Fruit fly (Drosophila melanogaster): ENCODE data around the gene ND-15.

Gene ND-15

DNA sequence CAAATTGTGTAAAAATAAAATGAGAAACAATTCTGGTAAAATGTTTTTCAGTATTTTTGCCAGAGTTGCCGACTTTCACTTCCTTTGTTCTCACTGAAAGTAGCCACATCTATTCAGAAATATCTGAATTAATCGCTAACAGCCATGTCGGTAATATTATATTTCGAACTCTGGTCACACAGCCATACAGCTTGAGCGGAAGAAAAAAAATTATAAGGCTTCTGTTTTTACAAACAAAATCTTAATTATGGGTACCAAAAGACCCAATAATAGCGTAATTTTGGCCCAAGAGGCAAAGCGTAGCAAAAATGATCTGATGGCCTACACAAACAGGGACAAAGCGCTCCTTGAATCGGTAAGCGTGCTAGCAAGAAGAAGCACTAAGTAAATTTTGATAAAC, 41.5 kb downstream of the ND-15 start, which contains the start of gene CG3436 (continued):
- TF ChIP-seq Bgb (GFP tag; IDR thresholded peaks at IDR 0.05; ENCODE audit: partially characterized antibody) (no peak), fd102C (GFP tag; optimal IDR thresholded peaks at IDR 0.05) (no peak), CG16813 (GFP tag; IDR thresholded peaks at IDR 0.05; ENCODE audit: partially characterized antibody) (no peak), Fer3 (tag; optimal IDR thresholded peaks at IDR 0.05) (no peak), CG18599 (GFP tag; optimal IDR thresholded peaks at IDR 0.05) (no peak), dan (GFP tag; IDR thresholded peaks at IDR 0.05) (no peak), Nf-YB (GFP tag; optimal IDR thresholded peaks at IDR 0.05) (no peak), da (GFP tag; optimal IDR thresholded peaks at IDR 0.05) (no peak), CG15011 (GFP tag; optimal IDR thresholded peaks at IDR 0.05) (no peak), CG9876 (GFP tag; optimal IDR thresholded peaks at IDR 0.05) (no peak), run (tag; optimal IDR thresholded peaks at IDR 0.05) (no peak), CG30020 (tag; optimal IDR thresholded peaks at IDR 0.05) (peak; percentile 55), sima (GFP tag; optimal IDR thresholded peaks at IDR 0.05) (no peak), row (GFP tag; IDR thresholded peaks at IDR 0.05) (no peak), CG33213 (GFP tag; optimal IDR thresholded peaks at IDR 0.05) (no peak), kay (GFP tag; optimal IDR thresholded peaks at IDR 0.05) (no peak), CG14050 (GFP tag; IDR thresholded peaks at IDR 0.05) (no peak), CG34224 (GFP tag; IDR thresholded peaks at IDR 0.05; ENCODE audit: partially characterized antibody) (no peak), Tbp (GFP tag; optimal IDR thresholded peaks at IDR 0.05) (no peak), CG9609 (GFP tag; optimal IDR thresholded peaks at IDR 0.05) (no peak), mld (GFP tag; IDR thresholded peaks at IDR 0.05; ENCODE audit: partially characterized antibody) (no peak), Blimp-1 (GFP tag; optimal IDR thresholded peaks at IDR 0.05) (no peak), CG14441 (GFP tag; IDR thresholded peaks at IDR 0.05) (no peak), Sry-δ (GFP tag; optimal IDR thresholded peaks at IDR 0.05) (peak; percentile 58), HLH4C (GFP tag; IDR thresholded peaks at IDR 0.05; ENCODE audit: partially characterized antibody) (no peak), CG2678 (tag; optimal IDR thresholded peaks at IDR 0.05) (no peak), Spps (tag; optimal IDR thresholded peaks at IDR 0.05) (no peak), gcm (GFP tag; optimal IDR thresholded peaks at IDR 0.05) (no peak), CG3281 (GFP tag; optimal IDR thresholded peaks at IDR 0.05) (no peak), CG10654 (GFP tag; optimal IDR thresholded peaks at IDR 0.05) (no peak), E2f2 (GFP tag; IDR thresholded peaks at IDR 0.05) (no peak), hkb (optimal IDR thresholded peaks at IDR 0.05) (peak; percentile 42), hkb (GFP tag; IDR thresholded peaks at IDR 0.05) (no peak), Dad (GFP tag; optimal IDR thresholded peaks at IDR 0.05) (no peak), TFAM (GFP tag; optimal IDR thresholded peaks at IDR 0.05) (no peak), dimm (GFP tag; IDR thresholded peaks at IDR 0.05) (no peak), CG9817 (tag; optimal IDR thresholded peaks at IDR 0.05) (peak; percentile 17), grau (tag; optimal IDR thresholded peaks at IDR 0.05) (peak; percentile 24), CG1529 (GFP tag; optimal IDR thresholded peaks at IDR 0.05) (no peak), Bteb2 (GFP tag; optimal IDR thresholded peaks at IDR 0.05) (no peak), BEAF-32 (GFP tag; optimal IDR thresholded peaks at IDR 0.05) (peak; percentile 71), CG12942 (GFP tag; optimal IDR thresholded peaks at IDR 0.05) (no peak), CG15514 (GFP tag; optimal IDR thresholded peaks at IDR 0.05) (peak; percentile 73), CG18262 (tag; optimal IDR thresholded peaks at IDR 0.05) (no peak), pnt (GFP tag; optimal IDR thresholded peaks at IDR 0.05) (no peak), Ptx1 (GFP tag; IDR thresholded peaks at IDR 0.05) (no peak), jigr1 (GFP tag; IDR thresholded peaks at IDR 0.05) (no peak), Hmr (GFP tag; optimal IDR thresholded peaks at IDR 0.05) (peak; percentile 27), Antp (GFP tag; optimal IDR thresholded peaks at IDR 0.05) (no peak), CG31441 (GFP tag; IDR thresholded peaks at IDR 0.05) (no peak), Six4 (GFP tag; optimal IDR thresholded peaks at IDR 0.05) (no peak), Drgx (GFP tag; IDR thresholded peaks at IDR 0.05) (no peak)
